Worm (Caenorhabditis elegans) whole organism, late embryonic: Measurements from ENCODE around the gene nhr-67.

Experiments used
- C08G9.2 ChIP-seq: sonication (generic microtip); optimal IDR thresholded peaks from 2 replicates; lab custom pipeline; 2016; ENCODE audit warnings: mild to moderate bottlenecking, missing genetic modification characterization, moderate library complexity, missing compliant biosample characterization
- C38D4.7 ChIP-seq: fragments of 200-800 bp; sonication (Bioruptor generic); optimal IDR thresholded peaks from 2 replicates; lab custom pipeline; 2018; ENCODE audit warnings: mild to moderate bottlenecking, missing genetic modification characterization, moderate library complexity, missing compliant biosample characterization
- K09A11.1 ChIP-seq: sonication (generic microtip); optimal IDR thresholded peaks from 2 replicates; lab custom pipeline; 2017; ENCODE audit warnings: antibody characterized with exemption, mild to moderate bottlenecking, missing genetic modification characterization, missing compliant biosample characterization; ENCODE audit not compliant: insufficient read depth
- T23F11.4 ChIP-seq: fragments of 200-800 bp; sonication (Bioruptor generic); optimal IDR thresholded peaks from 2 replicates; lab custom pipeline; 2018; ENCODE audit warnings: mild to moderate bottlenecking, missing genetic modification characterization, missing compliant biosample characterization
- ahr-1 ChIP-seq: sonication (generic microtip); optimal IDR thresholded peaks from 2 replicates; lab custom pipeline; 2016; ENCODE audit warnings: missing genetic modification characterization, missing compliant biosample characterization
- ceh-14 ChIP-seq: sonication (generic microtip); optimal IDR thresholded peaks from 2 replicates; lab custom pipeline; 2016; ENCODE audit warnings: missing genotype, missing genetic modification characterization, missing compliant biosample characterization
- ceh-18 ChIP-seq: sonication (generic microtip); optimal IDR thresholded peaks from 2 replicates; lab custom pipeline; 2016; ENCODE audit warnings: missing genetic modification characterization, missing compliant biosample characterization
- ceh-19 ChIP-seq: fragments of 200-800 bp; sonication (Bioruptor generic); optimal IDR thresholded peaks from 2 replicates; lab custom pipeline; 2018; ENCODE audit warnings: mild to moderate bottlenecking, missing genetic modification characterization, missing compliant biosample characterization
- ceh-2 ChIP-seq: sonication (generic microtip); optimal IDR thresholded peaks from 2 replicates; lab custom pipeline; 2016; ENCODE audit warnings: missing genotype, missing genetic modification characterization, missing compliant biosample characterization
- ceh-22 ChIP-seq: sonication (generic microtip); optimal IDR thresholded peaks from 2 replicates; lab custom pipeline; 2017; ENCODE audit warnings: missing biosample characterization, missing genetic modification characterization
- ceh-30 ChIP-seq: fragments of 150-350 bp; optimal IDR thresholded peaks from 2 replicates; lab custom pipeline; 2014; ENCODE audit warnings: missing biosample characterization, missing genetic modification characterization
- ceh-31 ChIP-seq: sonication (generic microtip); optimal IDR thresholded peaks from 2 replicates; lab custom pipeline; 2016; ENCODE audit warnings: missing genetic modification characterization, missing compliant biosample characterization
- ceh-34 ChIP-seq: sonication (generic microtip); optimal IDR thresholded peaks from 2 replicates; lab custom pipeline; 2016; ENCODE audit warnings: mild to moderate bottlenecking, missing genetic modification characterization, missing compliant biosample characterization
- ceh-45 ChIP-seq: fragments of 200-800 bp; sonication (Bioruptor generic); IDR thresholded peaks from 2 replicates; pipeline ENCODE4 v1.3.6; 2022; ENCODE audit warnings: missing genetic modification reagents, missing genetic modification characterization, missing compliant biosample characterization
- ceh-48 ChIP-seq: sonication (generic microtip); optimal IDR thresholded peaks from 2 replicates; lab custom pipeline; 2016; ENCODE audit warnings: missing genetic modification characterization, inconsistent platforms, missing compliant biosample characterization
- ceh-6 ChIP-seq: fragments of 200-800 bp; sonication (Bioruptor generic); optimal IDR thresholded peaks from 2 replicates; lab custom pipeline; 2018; ENCODE audit warnings: mild to moderate bottlenecking, missing genetic modification characterization, missing compliant biosample characterization
- dmd-4 ChIP-seq: sonication (generic microtip); optimal IDR thresholded peaks from 2 replicates; lab custom pipeline; 2016; ENCODE audit warnings: borderline replicate concordance, missing genetic modification characterization, missing compliant biosample characterization
- elt-4 ChIP-seq: sonication (generic microtip); optimal IDR thresholded peaks from 2 replicates; lab custom pipeline; 2016; ENCODE audit warnings: missing genetic modification characterization, missing compliant biosample characterization
- fkh-10 ChIP-seq: fragments of 150-350 bp; optimal IDR thresholded peaks from 2 replicates; lab custom pipeline; 2014; ENCODE audit warnings: missing biosample characterization, missing genetic modification reagents, missing genetic modification characterization
- fkh-6 ChIP-seq: sonication (generic microtip); optimal IDR thresholded peaks from 2 replicates; lab custom pipeline; 2016; ENCODE audit warnings: missing genetic modification characterization, missing compliant biosample characterization
- gmeb-2 ChIP-seq: sonication (generic microtip); optimal IDR thresholded peaks from 2 replicates; lab custom pipeline; 2016; ENCODE audit warnings: missing genetic modification characterization, inconsistent platforms, missing compliant biosample characterization
- hlh-13 ChIP-seq: fragments of 200-800 bp; sonication (Bioruptor generic); optimal IDR thresholded peaks from 2 replicates; lab custom pipeline; 2018; ENCODE audit warnings: mild to moderate bottlenecking, missing genetic modification characterization, missing compliant biosample characterization
- lim-6 ChIP-seq: sonication (generic microtip); optimal IDR thresholded peaks from 2 replicates; lab custom pipeline; 2016; ENCODE audit warnings: missing genetic modification characterization, missing compliant biosample characterization
- lin-11 ChIP-seq: fragments of 200-800 bp; sonication (Bioruptor generic); optimal IDR thresholded peaks from 2 replicates; lab custom pipeline; 2018; ENCODE audit warnings: mild to moderate bottlenecking, missing genetic modification characterization, missing compliant biosample characterization
- madf-2 ChIP-seq: sonication (generic microtip); optimal IDR thresholded peaks from 2 replicates; lab custom pipeline; 2017; ENCODE audit warnings: missing genetic modification characterization, missing compliant biosample characterization
- nfya-1 ChIP-seq: sonication (generic microtip); optimal IDR thresholded peaks from 2 replicates; lab custom pipeline; 2017; ENCODE audit warnings: missing genetic modification characterization, mild to moderate bottlenecking, missing compliant biosample characterization, antibody characterized with exemption, moderate library complexity
- nhr-11 ChIP-seq: fragments of 150-350 bp; optimal IDR thresholded peaks from 2 replicates; lab custom pipeline; 2014; ENCODE audit warnings: missing biosample characterization, missing genetic modification characterization
- npax-4 ChIP-seq: sonication (generic microtip); optimal IDR thresholded peaks from 2 replicates; lab custom pipeline; 2016; ENCODE audit warnings: missing genetic modification characterization, missing compliant biosample characterization
- pag-3 ChIP-seq: sonication (generic microtip); optimal IDR thresholded peaks from 2 replicates; lab custom pipeline; 2016; ENCODE audit warnings: missing compliant biosample characterization, missing genetic modification characterization, borderline replicate concordance
- pax-1 ChIP-seq: fragments of 150-350 bp; optimal IDR thresholded peaks from 2 replicates; lab custom pipeline; 2014; ENCODE audit warnings: missing biosample characterization, missing genetic modification characterization
- ref-2 ChIP-seq: sonication (generic microtip); optimal IDR thresholded peaks from 2 replicates; lab custom pipeline; 2016; ENCODE audit warnings: missing genetic modification characterization, missing compliant biosample characterization
- rnt-1 ChIP-seq: sonication (generic microtip); optimal IDR thresholded peaks from 2 replicates; lab custom pipeline; 2016; ENCODE audit warnings: missing genetic modification characterization, missing compliant biosample characterization
- sdc-2 ChIP-seq: sonication (generic microtip); optimal IDR thresholded peaks from 2 replicates; lab custom pipeline; 2016; ENCODE audit warnings: missing genotype, missing genetic modification characterization, missing compliant biosample characterization
- sox-2 ChIP-seq: fragments of 200-800 bp; sonication (Bioruptor generic); IDR thresholded peaks from 2 replicates; pipeline ENCODE4 v1.3.6; 2022; ENCODE audit warnings: missing genetic modification reagents, missing genetic modification characterization, missing compliant biosample characterization
- sox-4 ChIP-seq: sonication (generic microtip); optimal IDR thresholded peaks from 2 replicates; lab custom pipeline; 2017; ENCODE audit warnings: mild to moderate bottlenecking, missing genetic modification characterization, inconsistent platforms, missing compliant biosample characterization
- syd-9 ChIP-seq: sonication (generic microtip); optimal IDR thresholded peaks from 2 replicates; lab custom pipeline; 2016; ENCODE audit warnings: mild to moderate bottlenecking, missing genetic modification characterization, moderate library complexity, missing compliant biosample characterization
- tbx-2 ChIP-seq: sonication (generic microtip); optimal IDR thresholded peaks from 2 replicates; lab custom pipeline; 2016; ENCODE audit warnings: missing genetic modification characterization, missing compliant biosample characterization
- tbx-7 ChIP-seq: sonication (generic microtip); optimal IDR thresholded peaks from 2 replicates; lab custom pipeline; 2016; ENCODE audit warnings: missing genotype, missing genetic modification characterization, missing compliant biosample characterization
- ttx-3 ChIP-seq: sonication (generic microtip); optimal IDR thresholded peaks from 2 replicates; lab custom pipeline; 2016; ENCODE audit warnings: missing genetic modification reagents, missing genetic modification characterization, missing compliant biosample characterization
- unc-3 ChIP-seq, 2 experiments: fragments of 200-800 bp in 1 of 2; sonication (Bioruptor generic) in 1 of 2; sonication (generic microtip) in 1 of 2; conservative IDR thresholded peaks in 1 of 2; optimal IDR thresholded peaks in 1 of 2; 2 replicates each; pipeline versions ENCODE4 v1.3.6 to Lab custom; 2016 to 2022; ENCODE audit warnings: missing compliant biosample characterization in 2 of 2, missing genetic modification characterization in 2 of 2, missing genetic modification reagents in 1 of 2
- unc-55 ChIP-seq: sonication (generic microtip); optimal IDR thresholded peaks from 2 replicates; lab custom pipeline; 2017; ENCODE audit warnings: missing biosample characterization, missing genetic modification reagents, missing genetic modification characterization
- unc-86 ChIP-seq: sonication (generic microtip); optimal IDR thresholded peaks from 2 replicates; lab custom pipeline; 2016; ENCODE audit warnings: missing genetic modification characterization, missing compliant biosample characterization

The nhr-67 gene

ce11 chrIV:11126028-11126427 is 43.5 kb upstream of the nhr-67 start:
- TF ChIP-seq hlh-13 (GFP tag; lab: Kevin White, UChicago) (no peak), tbx-2 (tag; lab: Kevin White, UChicago) (no peak), pag-3 (tag; lab: Kevin White, UChicago) (no peak), K09A11.1 (tag; lab: Kevin White, UChicago) (no peak), unc-86 (no peak), C38D4.7 (GFP tag; lab: Kevin White, UChicago) (no peak), gmeb-2 (no peak), ahr-1 (no peak), ceh-31 (tag; lab: Kevin White, UChicago) (no peak), ceh-34 (tag; lab: Kevin White, UChicago) (no peak)

DNA sequence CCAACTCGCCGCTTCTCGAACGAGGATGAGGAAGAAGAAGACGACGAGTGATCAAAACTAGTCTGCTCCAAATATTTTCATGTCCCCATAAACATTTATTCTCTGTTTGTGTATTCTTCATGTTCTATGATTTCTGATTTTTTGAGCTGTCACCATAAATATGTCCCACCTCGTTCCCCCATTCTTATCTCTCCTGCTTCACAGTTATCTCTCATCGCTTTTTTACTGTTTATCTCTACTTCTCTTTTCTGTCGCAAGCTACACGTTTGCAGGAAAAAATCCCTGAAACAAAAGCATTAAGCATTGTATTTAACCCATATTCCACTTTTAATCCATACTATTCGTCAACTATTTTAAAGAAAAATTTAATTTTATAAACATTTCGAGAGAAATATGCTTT is 38.8 kb upstream of the nhr-67 start:
- TF ChIP-seq ceh-22 (tag; lab: Kevin White, UChicago) (no peak), syd-9 (tag; lab: Kevin White, UChicago) (no peak), pag-3 (tag; lab: Kevin White, UChicago) (no peak), C08G9.2 (tag; lab: Kevin White, UChicago) (no peak), K09A11.1 (tag; lab: Kevin White, UChicago) (no peak), pax-1 (tag; lab: Kevin White, UChicago) (no peak), ceh-18 (no peak), T23F11.4 (GFP tag; lab: Kevin White, UChicago) (no peak), ceh-19 (no peak), sox-4 (no peak), lim-6 (tag; lab: Kevin White, UChicago) (no peak), fkh-6 (no peak), ttx-3 (no peak)

DNA sequence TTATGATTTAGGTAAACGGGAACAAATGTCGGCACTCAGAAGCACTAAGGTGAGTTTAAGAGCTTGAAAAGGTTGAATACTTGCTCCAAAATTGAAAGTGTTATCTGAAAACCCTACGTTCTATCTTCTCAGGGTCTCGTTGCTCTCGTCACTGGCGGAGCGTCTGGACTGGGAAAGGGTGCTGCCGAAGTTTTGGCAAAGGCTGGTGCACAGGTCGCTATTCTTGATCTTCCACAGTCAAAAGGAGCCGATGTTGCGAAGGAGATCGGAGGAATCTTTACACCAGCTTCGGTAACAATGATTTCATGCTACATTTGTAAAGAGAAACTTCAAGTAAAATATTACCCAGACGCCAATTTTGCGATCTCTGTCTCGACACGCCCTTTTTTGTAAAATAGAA is 38.3 kb upstream of the nhr-67 start, which contains the start of gene ard-1:
Gene ard-1, plus strand, starts transcription at position 12 of the 400 bp plus-strand sequence.
- TF ChIP-seq unc-3 (GFP tag; conservative IDR thresholded peaks at IDR 0.05; lab: Robert Waterston, UW) (no peak), unc-3 (tag; optimal IDR thresholded peaks at IDR 0.05; lab: Kevin White, UChicago) (no peak), ceh-6 (GFP tag; lab: Kevin White, UChicago) (no peak), rnt-1 (tag; lab: Kevin White, UChicago) (no peak), elt-4 (no peak), pag-3 (tag; lab: Kevin White, UChicago) (no peak), ceh-31 (tag; lab: Kevin White, UChicago) (no peak), ceh-19 (no peak), gmeb-2 (no peak), lin-11 (no peak), unc-55 (GFP tag; lab: Kevin White, UChicago) (no peak), sox-2 (GFP tag; lab: Robert Waterston, UW) (no peak), ceh-30 (tag; lab: Kevin White, UChicago) (no peak), sdc-2 (no peak), ceh-48 (tag; lab: Kevin White, UChicago) (no peak), K09A11.1 (tag; lab: Kevin White, UChicago) (no peak), hlh-13 (GFP tag; lab: Kevin White, UChicago) (no peak), tbx-7 (tag; lab: Kevin White, UChicago) (no peak), nhr-11 (tag; lab: Kevin White, UChicago) (no peak), ceh-2 (tag; lab: Kevin White, UChicago) (no peak)

ce11 chrIV:11142314-11143227 is 27.0 kb upstream of the nhr-67 start, which contains the start of gene skih-2:
skih-2 (minus strand) TSS chrIV:11142364.
- TF ChIP-seq C08G9.2 (tag; lab: Kevin White, UChicago), result no peak
- no peak for TF ChIP-seq dmd-4 (tag; lab: Kevin White, UChicago)
- no peak for TF ChIP-seq npax-4 (tag; lab: Kevin White, UChicago)
- TF ChIP-seq nfya-1 (tag; lab: Kevin White, UChicago), result peak; percentile 27
- TF ChIP-seq tbx-7 (tag; lab: Kevin White, UChicago), result no peak
- no peak for TF ChIP-seq madf-2 (tag; lab: Kevin White, UChicago)
- no peak for TF ChIP-seq sox-4
- TF ChIP-seq ceh-45 (GFP tag; lab: Robert Waterston, UW), result no peak
- TF ChIP-seq ref-2, result no peak
- no peak for TF ChIP-seq unc-86
- TF ChIP-seq ceh-18, result no peak
- TF ChIP-seq ceh-14 (tag; lab: Kevin White, UChicago), result no peak
- peak; percentile 90 for TF ChIP-seq ceh-34 (tag; lab: Kevin White, UChicago)
- TF ChIP-seq sox-2 (GFP tag; lab: Robert Waterston, UW), result no peak
- no peak for TF ChIP-seq fkh-10 (GFP tag; lab: Kevin White, UChicago)
- no peak for TF ChIP-seq syd-9 (tag; lab: Kevin White, UChicago)
- TF ChIP-seq hlh-13 (GFP tag; lab: Kevin White, UChicago), result no peak
